Worm (Caenorhabditis elegans): ENCODE data around the gene acl-7.

DNA sequence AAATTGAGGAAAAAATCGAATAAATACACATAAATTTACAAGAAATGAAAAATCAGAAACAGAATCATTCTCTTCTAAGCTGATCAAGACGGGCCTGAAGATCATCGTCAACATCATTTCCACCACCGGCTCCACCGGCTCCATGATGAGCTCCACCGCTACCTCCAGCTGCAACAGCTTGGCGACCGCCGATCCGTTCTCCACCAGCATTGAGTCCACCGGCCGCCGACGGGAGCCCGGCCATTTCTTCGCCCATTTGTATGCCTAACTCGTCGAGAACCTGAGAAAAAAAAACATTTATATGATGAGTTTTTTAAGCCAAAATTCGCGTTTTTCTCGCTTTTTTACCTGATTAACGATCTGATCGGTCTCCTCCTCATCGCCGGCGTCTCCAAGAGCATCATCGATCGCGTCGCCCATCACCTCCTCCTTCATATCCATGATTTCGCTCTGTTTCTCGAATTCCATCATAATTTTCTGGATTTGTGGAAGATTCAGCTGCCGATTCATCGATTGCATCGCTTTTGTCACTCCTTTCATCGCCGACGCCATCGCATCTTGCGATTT, 48.9 kb downstream of the acl-7 start:
- TF ChIP-seq attf-5 (GFP tag; optimal IDR thresholded peaks at IDR 0.05) (no peak), T26A5.8 (tag; optimal IDR thresholded peaks at IDR 0.05) (no peak), lin-54 (GFP tag; optimal IDR thresholded peaks at IDR 0.05) (no peak), sdz-38 (tag; optimal IDR thresholded peaks at IDR 0.05) (no peak), ztf-3 (GFP tag; optimal IDR thresholded peaks at IDR 0.05) (no peak), unc-130 (GFP tag; optimal IDR thresholded peaks at IDR 0.05) (no peak), snpc-4 (GFP tag; optimal IDR thresholded peaks at IDR 0.05) (no peak), snpc-4 (tag; optimal IDR thresholded peaks at IDR 0.05) (no peak), dox-1 (GFP tag; IDR thresholded peaks at IDR 0.05) (no peak)
